Fruit fly (Drosophila melanogaster) whole organism, wandering third instar larva: ENCODE results near the gene CG6652.

Source experiments
- CG32264 ChIP-seq: fragments of 200-800 bp; sonication (Bioruptor generic); optimal IDR thresholded peaks from 2 replicates; lab custom pipeline; 2016; ENCODE audit warnings: missing biosample characterization, missing genetic modification characterization
- CrebA ChIP-seq: fragments of 200-800 bp; sonication (Bioruptor generic); optimal IDR thresholded peaks from 2 replicates; lab custom pipeline; 2016; ENCODE audit warnings: missing biosample characterization, mild to moderate bottlenecking, missing genetic modification characterization, borderline replicate concordance
- Dfd ChIP-seq: fragments of >200 bp; optimal IDR thresholded peaks from 2 replicates; lab custom pipeline; 2017; ENCODE audit warnings: missing biosample characterization, missing genetic modification characterization
- Dif ChIP-seq: fragments of 200-275, 200-300 bp; sonication (Bioruptor generic); optimal IDR thresholded peaks from 2 replicates; lab custom pipeline; 2018; ENCODE audit warnings: missing biosample characterization, missing genetic modification characterization; ENCODE audit not compliant: partially characterized antibody
- GATAd ChIP-seq: sonication (Bioruptor generic); optimal IDR thresholded peaks from 2 replicates; lab custom pipeline; 2016; ENCODE audit warnings: missing biosample characterization, missing genetic modification characterization
- Hnf4 ChIP-seq: fragments of 200-800 bp; sonication (Bioruptor generic); optimal IDR thresholded peaks from 2 replicates; lab custom pipeline; 2016; ENCODE audit warnings: missing biosample characterization, mild to moderate bottlenecking, missing genetic modification characterization
- Hr83 ChIP-seq: fragments of 200-300 bp; sonication (Bioruptor generic); optimal IDR thresholded peaks from 2 replicates; lab custom pipeline; 2016; ENCODE audit warnings: missing biosample characterization, mild to moderate bottlenecking, missing genetic modification characterization, moderate library complexity; ENCODE audit not compliant: poor library complexity, severe bottlenecking
- Jra ChIP-seq: sonication (Bioruptor generic); optimal IDR thresholded peaks from 2 replicates; lab custom pipeline; 2016; ENCODE audit warnings: missing biosample characterization, missing genetic modification characterization
- Mio ChIP-seq: sonication (Bioruptor generic); optimal IDR thresholded peaks from 2 replicates; lab custom pipeline; 2016; ENCODE audit warnings: missing biosample characterization, missing genetic modification characterization
- Myc ChIP-seq: fragments of >200 bp; optimal IDR thresholded peaks from 2 replicates; lab custom pipeline; 2017
- N ChIP-seq: fragments of >200 bp; optimal IDR thresholded peaks from 2 replicates; lab custom pipeline; 2018; ENCODE audit warnings: missing biosample characterization, missing external identifiers, missing genetic modification characterization
- OdsH ChIP-seq: fragments of 200-800 bp; sonication (Bioruptor generic); optimal IDR thresholded peaks from 2 replicates; lab custom pipeline; 2016; ENCODE audit warnings: missing biosample characterization, mild to moderate bottlenecking, missing genetic modification characterization
- Rel ChIP-seq, 2 experiments: fragments of 200-800 bp; sonication (Bioruptor generic) in 1 of 2; optimal IDR thresholded peaks; 2 replicates in 1 of 2; 3 replicates in 1 of 2; lab custom pipeline; 2016 to 2019; ENCODE audit warnings: mild to moderate bottlenecking in 2 of 2, missing biosample characterization in 2 of 2, missing genetic modification characterization in 2 of 2, moderate library complexity in 1 of 2
- Vsx2 ChIP-seq: fragments of 200-300, 225-300 bp; sonication (Bioruptor generic); optimal IDR thresholded peaks from 2 replicates; lab custom pipeline; 2018; ENCODE audit warnings: missing biosample characterization, missing genetic modification characterization; ENCODE audit not compliant: partially characterized antibody
- br ChIP-seq: fragments of 200-800 bp; sonication (Bioruptor generic); optimal IDR thresholded peaks from 2 replicates; lab custom pipeline; 2016; ENCODE audit warnings: missing biosample characterization, missing genetic modification characterization
- brk ChIP-seq: fragments of 200-800 bp; sonication (Bioruptor generic); optimal IDR thresholded peaks from 2 replicates; lab custom pipeline; 2016; ENCODE audit warnings: missing biosample characterization, mild to moderate bottlenecking, missing genetic modification characterization
- dl ChIP-seq, 2 experiments: fragments of 175-275, 200-275 bp in 1 of 2; fragments of 200-275 bp in 1 of 2; sonication (Bioruptor generic); optimal IDR thresholded peaks; lab custom pipeline; 2018; ENCODE audit warnings: mild to moderate bottlenecking in 2 of 2, missing biosample characterization in 2 of 2, missing genetic modification characterization in 2 of 2, moderate library complexity in 2 of 2; ENCODE audit not compliant: partially characterized antibody in 2 of 2, insufficient read depth in 1 of 2
- dmrt93B ChIP-seq: fragments of 200-800 bp; sonication (Bioruptor generic); optimal IDR thresholded peaks from 2 replicates; lab custom pipeline; 2018; ENCODE audit warnings: missing biosample characterization, mild to moderate bottlenecking, missing genetic modification characterization
- ey ChIP-seq: fragments of 200-800 bp; sonication (Bioruptor generic); optimal IDR thresholded peaks from 2 replicates; lab custom pipeline; 2016; ENCODE audit warnings: missing biosample characterization, missing genetic modification characterization
- foxo ChIP-seq, 2 experiments: fragments of 200-800 bp; sonication (Bioruptor generic); optimal IDR thresholded peaks; 2 replicates in 1 of 2; 3 replicates in 1 of 2; lab custom pipeline; 2016 to 2017; ENCODE audit warnings: missing biosample characterization in 2 of 2, missing genetic modification characterization in 2 of 2
- fru ChIP-seq: fragments of 200-800 bp; sonication (Bioruptor generic); optimal IDR thresholded peaks from 3 replicates; lab custom pipeline; 2016; ENCODE audit warnings: missing biosample characterization, mild to moderate bottlenecking, missing genetic modification characterization
- h ChIP-seq: fragments of 200-800 bp; sonication (Bioruptor generic); optimal IDR thresholded peaks from 3 replicates; lab custom pipeline; 2016; ENCODE audit warnings: missing biosample characterization, mild to moderate bottlenecking, missing genetic modification characterization
- jim ChIP-seq: fragments of 175-275, 200-325 bp; sonication (Bioruptor generic); optimal IDR thresholded peaks from 2 replicates; lab custom pipeline; 2016; ENCODE audit warnings: missing biosample characterization, mild to moderate bottlenecking, missing genetic modification characterization
- lola ChIP-seq: fragments of >200 bp; optimal IDR thresholded peaks from 2 replicates; lab custom pipeline; 2017; ENCODE audit warnings: missing biosample characterization, missing genetic modification characterization
- pan ChIP-seq: fragments of >200 bp; optimal IDR thresholded peaks from 2 replicates; lab custom pipeline; 2017
- psq ChIP-seq: fragments of 200-800 bp; sonication (Bioruptor generic); optimal IDR thresholded peaks from 3 replicates; lab custom pipeline; 2017; ENCODE audit warnings: missing biosample characterization, mild to moderate bottlenecking, missing genetic modification characterization, moderate library complexity
- rgr ChIP-seq: fragments of 200-800 bp; sonication (Bioruptor generic); optimal IDR thresholded peaks from 3 replicates; lab custom pipeline; 2016; ENCODE audit warnings: missing biosample characterization, mild to moderate bottlenecking, missing genetic modification characterization
- sage ChIP-seq: fragments of 200-800 bp; sonication (Bioruptor generic); optimal IDR thresholded peaks from 2 replicates; lab custom pipeline; 2016; ENCODE audit warnings: missing biosample characterization, mild to moderate bottlenecking, missing genetic modification characterization
- sv ChIP-seq: fragments of 200-800 bp; sonication (Bioruptor generic); optimal IDR thresholded peaks from 3 replicates; lab custom pipeline; 2016; ENCODE audit warnings: missing biosample characterization, missing genetic modification characterization
- tai ChIP-seq: sonication (Bioruptor generic); optimal IDR thresholded peaks from 2 replicates; lab custom pipeline; 2016; ENCODE audit warnings: missing biosample characterization, missing genetic modification characterization
- woc ChIP-seq: sonication (Bioruptor generic); optimal IDR thresholded peaks from 2 replicates; lab custom pipeline; 2016; ENCODE audit warnings: missing biosample characterization, mild to moderate bottlenecking, missing genetic modification characterization

CG6652 gene

DNA sequence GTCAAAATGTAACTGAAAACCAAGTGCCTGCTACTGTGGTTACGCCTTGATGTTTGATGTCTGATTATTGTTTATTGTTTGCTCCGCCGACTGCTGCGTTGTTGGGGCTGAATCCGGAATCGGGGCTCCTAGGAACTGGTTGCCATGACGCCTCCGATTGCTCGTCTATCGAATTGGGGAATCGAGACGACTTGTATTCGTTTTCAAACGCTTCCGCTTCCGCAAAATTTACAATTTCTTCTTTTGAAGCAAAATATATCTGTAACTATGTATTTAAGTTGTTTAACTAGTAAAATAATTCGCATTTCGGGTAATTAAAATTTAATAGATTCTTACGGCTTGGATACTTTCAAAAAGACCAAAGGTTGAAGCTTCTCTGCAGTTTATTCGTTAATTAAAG is at the start of gene CG6652:
CG6652 (minus strand) TSS at position 101 of the 400 bp plus-strand sequence.
- no peak for TF ChIP-seq Myc
- no peak for TF ChIP-seq tai

DNA sequence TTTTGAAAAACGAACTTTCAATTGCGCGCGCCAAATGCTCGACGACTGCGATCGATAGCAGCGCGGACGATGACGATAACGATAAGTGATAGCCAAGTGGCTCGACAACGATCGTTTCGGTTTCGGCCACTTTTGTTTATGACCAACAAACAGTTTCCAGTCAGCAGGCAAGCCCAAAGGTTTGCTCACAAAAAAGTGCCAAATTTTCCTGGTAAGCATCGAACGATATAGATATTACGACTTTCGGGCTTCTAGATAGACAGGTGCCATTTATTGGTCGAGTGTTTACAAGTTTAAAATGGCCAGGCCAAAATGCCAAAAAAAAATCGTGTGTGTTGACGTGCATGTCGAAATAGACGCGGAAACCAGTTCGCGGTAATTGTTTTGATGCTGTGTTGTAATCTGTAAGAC is 32.8 kb upstream of the CG6652 start, which contains the start of gene CG7724:
CG7724 (plus strand) TSS at position 147 of the 411 bp plus-strand sequence.
- TF ChIP-seq brk (no peak), CG32264 (no peak), pan (lab: Kevin White, UChicago) (no peak), sage (GFP tag; lab: Kevin White, UChicago) (no peak), h (GFP tag; lab: Kevin White, UChicago) (no peak), CrebA (GFP tag; lab: Kevin White, UChicago) (no peak), GATAd (GFP tag; lab: Kevin White, UChicago) (no peak), lola (GFP tag; lab: Kevin White, UChicago) (no peak), fru (GFP tag; lab: Kevin White, UChicago) (no peak), OdsH (GFP tag; lab: Kevin White, UChicago) (no peak), Jra (GFP tag; lab: Kevin White, UChicago) (no peak), woc (GFP tag; lab: Kevin White, UChicago) (no peak), rgr (GFP tag; lab: Kevin White, UChicago) (no peak)

DNA sequence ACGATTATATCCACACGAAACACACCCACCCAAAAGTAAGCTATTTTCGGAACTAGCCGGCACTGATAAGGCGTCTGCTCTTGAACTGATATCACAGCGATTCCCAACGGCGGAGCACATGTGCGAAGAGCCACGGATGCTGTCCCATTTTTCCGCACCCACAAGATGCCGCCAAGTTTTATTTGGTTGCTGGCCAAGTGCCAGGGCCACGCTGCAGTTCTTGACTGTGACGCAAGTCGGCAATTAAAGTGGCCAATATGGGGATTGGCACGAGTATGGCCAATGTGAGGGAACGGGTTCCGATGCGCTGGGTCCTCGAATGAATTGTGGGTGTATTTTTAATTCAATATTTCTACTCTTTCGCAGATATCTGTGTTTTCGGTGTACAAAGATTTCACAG is 31.3 kb upstream of the CG6652 start:
- TF ChIP-seq CrebA (GFP tag; lab: Kevin White, UChicago) = no peak
- TF ChIP-seq psq (GFP tag; lab: Kevin White, UChicago) = no peak
- no peak for TF ChIP-seq ey
- no peak for TF ChIP-seq Mio (GFP tag; lab: Kevin White, UChicago)
- TF ChIP-seq OdsH (GFP tag; lab: Kevin White, UChicago) = no peak
- no peak for TF ChIP-seq sv
- TF ChIP-seq Vsx2 (GFP tag; lab: Kevin White, UChicago) = no peak
- TF ChIP-seq CG32264 = no peak
- TF ChIP-seq woc (GFP tag; lab: Kevin White, UChicago) = no peak
- no peak for TF ChIP-seq foxo (GFP tag; optimal IDR thresholded peaks at IDR 0.05; lab: Kevin White, UChicago)
- TF ChIP-seq dl (GFP tag; optimal IDR thresholded peaks at IDR 0.05; lab: Kevin White, UChicago; ENCODE audit: insufficient read depth in 1 of 2, partially characterized antibody in 2 of 2) = no peak
- TF ChIP-seq dmrt93B = no peak
- no peak for TF ChIP-seq Dfd (GFP tag; lab: Kevin White, UChicago)
- TF ChIP-seq N (GFP tag; lab: Kevin White, UChicago) = no peak
- TF ChIP-seq Jra (GFP tag; lab: Kevin White, UChicago) = no peak
- no peak for TF ChIP-seq lola (GFP tag; lab: Kevin White, UChicago)

DNA sequence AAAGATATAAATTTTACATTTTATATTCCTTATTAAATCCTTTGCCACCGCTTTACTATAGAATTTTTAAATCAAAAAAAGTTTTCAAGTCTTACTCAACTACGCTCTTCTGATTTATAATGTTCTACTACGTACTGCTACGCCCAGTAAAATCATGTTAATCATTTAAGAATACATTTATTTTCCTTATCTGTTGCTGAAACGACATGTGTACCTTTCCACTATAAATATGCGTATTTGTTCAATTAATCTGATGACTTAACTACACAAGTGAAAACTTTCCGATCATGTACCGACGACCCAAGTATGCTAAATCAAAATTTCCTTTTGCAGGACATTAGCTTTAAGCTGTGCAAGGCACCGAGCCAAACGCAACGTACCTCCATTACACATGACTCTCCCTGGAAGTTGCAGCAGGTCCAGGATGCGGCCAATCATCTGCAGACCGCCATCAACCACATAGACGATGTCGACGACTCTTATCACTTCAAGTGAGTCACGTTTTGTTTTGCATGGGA is 29.8 kb upstream of the CG6652 start:
- TF ChIP-seq fru (GFP tag; lab: Kevin White, UChicago) (no peak), lola (GFP tag; lab: Kevin White, UChicago) (no peak)

DNA sequence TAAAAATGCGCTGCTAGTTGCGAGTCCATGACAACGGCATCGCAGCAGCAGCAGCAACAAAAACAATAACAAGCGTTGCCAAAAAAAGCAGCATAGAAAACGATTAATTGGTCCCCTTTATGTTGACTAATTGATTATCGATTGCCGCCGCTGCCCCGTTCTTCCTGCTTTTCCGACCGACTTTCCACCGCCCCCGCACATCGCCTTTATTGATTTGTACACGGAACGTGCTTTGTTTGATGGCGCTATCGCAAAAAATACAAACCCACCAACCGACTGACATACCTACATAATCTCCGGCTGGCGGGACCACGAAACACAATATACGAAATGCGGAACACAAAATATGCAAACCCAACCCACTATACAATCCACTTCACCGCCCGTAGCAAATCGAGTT is 28.8 kb upstream of the CG6652 start:
- TF ChIP-seq pan (lab: Kevin White, UChicago) (no peak), br (no peak)

DNA sequence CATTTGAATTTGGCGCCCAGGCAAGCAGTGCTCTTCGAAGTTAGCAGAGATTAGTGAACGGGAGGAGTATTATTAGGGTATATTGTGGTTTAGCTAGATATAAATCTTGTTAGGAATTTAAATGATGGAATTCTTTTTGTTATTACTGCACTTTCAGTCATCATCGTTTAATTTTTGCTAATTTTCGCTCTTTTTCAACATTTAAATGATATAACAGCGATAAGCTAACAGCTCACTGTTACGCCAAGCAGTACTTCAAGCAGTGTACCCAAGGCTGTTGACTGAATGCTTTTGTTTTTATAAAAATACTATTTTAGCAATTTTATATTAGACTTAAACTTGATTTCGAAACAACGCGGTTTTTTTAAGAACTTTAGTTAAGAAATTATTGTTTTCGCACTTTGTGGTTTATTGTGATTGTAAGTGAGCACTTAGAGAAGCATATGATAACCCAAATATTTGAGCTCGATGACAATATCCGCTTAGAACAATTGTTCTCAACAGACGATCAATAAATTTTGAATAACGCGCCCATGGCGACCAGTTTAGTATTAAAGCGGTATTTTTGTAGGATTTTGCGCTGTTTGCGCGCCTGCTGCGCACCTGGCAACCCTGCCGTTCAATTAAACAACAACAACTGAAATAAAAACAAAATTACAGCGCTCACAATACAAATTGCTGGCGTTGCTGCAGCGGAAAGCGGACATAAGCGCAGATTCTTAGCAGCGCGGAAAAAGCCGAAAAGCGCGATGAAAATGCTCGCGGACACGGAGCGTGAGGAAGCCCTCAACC is 28.2 kb upstream of the CG6652 start:
- TF ChIP-seq Rel (GFP tag; optimal IDR thresholded peaks at IDR 0.05; lab: Kevin White, UChicago) (no peak), Rel (tag; optimal IDR thresholded peaks at IDR 0.05; lab: Kevin White, UChicago) (no peak), br (no peak), CG32264 (no peak), fru (GFP tag; lab: Kevin White, UChicago) (no peak), rgr (GFP tag; lab: Kevin White, UChicago) (peak; percentile 11), brk (no peak), tai (peak; percentile 52), woc (GFP tag; lab: Kevin White, UChicago) (no peak), Hnf4 (GFP tag; lab: Kevin White, UChicago) (peak; percentile 1), N (GFP tag; lab: Kevin White, UChicago) (no peak), sage (GFP tag; lab: Kevin White, UChicago) (no peak), CrebA (GFP tag; lab: Kevin White, UChicago) (no peak), Myc (peak; percentile 7), jim (GFP tag; lab: Kevin White, UChicago) (no peak), Dif (GFP tag; lab: Kevin White, UChicago) (no peak), Jra (GFP tag; lab: Kevin White, UChicago) (no peak), Hr83 (GFP tag; lab: Kevin White, UChicago) (no peak)
